Worm (Caenorhabditis elegans) whole organism, L2 larva: ENCODE measurements around the gene ugt-47.

Experiments
- elt-3 ChIP-seq: sonication (generic microtip); optimal IDR thresholded peaks from 2 replicates; lab custom pipeline; 2017; ENCODE audit warnings: missing biosample characterization, missing genetic modification characterization
- nhr-77 ChIP-seq: fragments of 150-350 bp; optimal IDR thresholded peaks from 2 replicates; lab custom pipeline; 2014; ENCODE audit warnings: missing biosample characterization, missing genetic modification characterization
- peb-1 ChIP-seq: fragments of 150-350 bp; optimal IDR thresholded peaks from 2 replicates; lab custom pipeline; 2014; ENCODE audit warnings: missing biosample characterization, missing genetic modification characterization
- unc-62 ChIP-seq: fragments of 150-350 bp; optimal IDR thresholded peaks from 2 replicates; lab custom pipeline; 2014; ENCODE audit warnings: missing biosample characterization, missing genetic modification reagents, missing genetic modification characterization

ce11 chrV:10117465-10117864 lies 19.1 kb upstream of the ugt-47 start, which contains the start of gene C08B6.5:
- no peak for TF ChIP-seq elt-3 (tag; lab: Kevin White, UChicago)
- TF ChIP-seq unc-62 (GFP tag; lab: Kevin White, UChicago) = no peak
- TF ChIP-seq peb-1 = no peak
- TF ChIP-seq nhr-77 (tag; lab: Kevin White, UChicago) = no peak
